Worm (Caenorhabditis elegans) whole organism, early embryonic: ENCODE measurements around the gene T28A8.6.

Source experiments
- B0310.2 ChIP-seq: sonication (generic microtip); optimal IDR thresholded peaks from 2 replicates; lab custom pipeline; 2016; ENCODE audit warnings: mild to moderate bottlenecking, missing genetic modification characterization, missing compliant biosample characterization
- ama-1 ChIP-seq: fragments of 150-350 bp; optimal IDR thresholded peaks from 2 replicates; lab custom pipeline; 2014
- ceh-13 ChIP-seq: fragments of 200-800 bp; sonication (Bioruptor generic); optimal IDR thresholded peaks from 2 replicates; lab custom pipeline; 2018; ENCODE audit warnings: mild to moderate bottlenecking, missing genetic modification characterization, missing compliant biosample characterization
- ceh-36 ChIP-seq: sonication (generic microtip); optimal IDR thresholded peaks from 2 replicates; lab custom pipeline; 2016; ENCODE audit warnings: missing genetic modification characterization, inconsistent platforms, missing compliant biosample characterization
- ets-7 ChIP-seq: sonication (generic microtip); optimal IDR thresholded peaks from 2 replicates; lab custom pipeline; 2016; ENCODE audit warnings: missing genotype, missing genetic modification characterization, missing compliant biosample characterization
- flt-1 ChIP-seq: fragments of 200-800 bp; sonication (Bioruptor generic); IDR thresholded peaks from 2 replicates; pipeline ENCODE4 v1.3.6; 2022; ENCODE audit warnings: missing genetic modification characterization, missing compliant biosample characterization
- hmbx-1 ChIP-seq: sonication (generic microtip); optimal IDR thresholded peaks from 2 replicates; lab custom pipeline; 2016; ENCODE audit warnings: mild to moderate bottlenecking, missing genetic modification characterization, missing compliant biosample characterization
- hnd-1 ChIP-seq: sonication (generic microtip); optimal IDR thresholded peaks from 2 replicates; lab custom pipeline; 2016; ENCODE audit warnings: missing genetic modification characterization, missing compliant biosample characterization
- pes-1 ChIP-seq: fragments of 200-800 bp; sonication (Bioruptor generic); IDR thresholded peaks from 2 replicates; pipeline ENCODE4 v1.3.6; 2022; ENCODE audit warnings: missing genetic modification reagents, missing genetic modification characterization, missing compliant biosample characterization
- scrt-1 ChIP-seq: fragments of 200-800 bp; sonication (Bioruptor generic); IDR thresholded peaks from 2 replicates; pipeline ENCODE4 v1.3.6; 2022; ENCODE audit warnings: missing genetic modification characterization, missing compliant biosample characterization
- tbx-11 ChIP-seq: fragments of 200-800 bp; sonication (Bioruptor generic); IDR thresholded peaks from 2 replicates; pipeline ENCODE4 v1.3.6; 2022; ENCODE audit warnings: missing genetic modification characterization, missing compliant biosample characterization
- tbx-37 ChIP-seq: fragments of 200-800 bp; sonication (Bioruptor generic); conservative IDR thresholded peaks from 2 replicates; pipeline ENCODE4 v1.3.6; 2022; ENCODE audit warnings: missing genetic modification reagents, missing genetic modification characterization, missing compliant biosample characterization
- tra-4 ChIP-seq: sonication (generic microtip); optimal IDR thresholded peaks from 2 replicates; lab custom pipeline; 2017; ENCODE audit warnings: missing genetic modification characterization, missing compliant biosample characterization

DNA sequence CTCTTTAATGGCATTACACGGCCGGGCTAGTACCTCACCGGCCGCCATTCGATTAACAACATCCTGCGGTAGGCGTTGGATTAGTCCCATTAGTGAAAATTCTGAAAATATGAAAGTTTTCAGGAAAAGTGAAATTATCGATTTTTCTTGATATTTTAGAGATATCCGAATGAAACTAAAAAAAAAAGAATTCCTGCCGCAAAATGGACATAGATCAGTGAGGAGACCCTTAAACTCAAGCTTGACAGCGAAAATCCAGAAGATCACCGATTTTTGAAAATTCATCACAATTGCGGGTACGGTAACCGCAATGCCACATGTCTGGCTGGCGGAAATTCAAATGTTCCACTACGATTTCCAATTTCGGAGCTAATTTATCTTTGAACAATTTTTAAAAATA, 15.5 kb downstream of the T28A8.6 start, which contains the start of gene mlh-1:
- no peak for TF ChIP-seq ets-7 (tag; lab: Kevin White, UChicago)
- no peak for TF ChIP-seq tbx-37 (GFP tag; lab: Robert Waterston, UW)
- TF ChIP-seq tra-4 (tag; lab: Kevin White, UChicago), result no peak
- no peak for TF ChIP-seq ama-1
- no peak for TF ChIP-seq scrt-1
- no peak for TF ChIP-seq B0310.2 (tag; lab: Kevin White, UChicago)
- no peak for TF ChIP-seq pes-1
- TF ChIP-seq hmbx-1 (tag; lab: Kevin White, UChicago), result no peak
- TF ChIP-seq flt-1 (GFP tag; lab: Robert Waterston, UW), result no peak
- TF ChIP-seq ceh-36 (tag; lab: Kevin White, UChicago), result no peak
- no peak for TF ChIP-seq ceh-13 (GFP tag; lab: Kevin White, UChicago)
- no peak for TF ChIP-seq tbx-11
- TF ChIP-seq hnd-1 (tag; lab: Kevin White, UChicago), result no peak
